Fruit fly (Drosophila melanogaster): ENCODE results near the gene CG7394.

dm6 chr3L:11574563-11574962 lies 12.8 kb downstream of the CG7394 start, which contains the start of gene CG33490:
- TF ChIP-seq CG32121 (GFP tag; IDR thresholded peaks at IDR 0.05) (no peak), CG14655 (GFP tag; optimal IDR thresholded peaks at IDR 0.05) (no peak), gl (tag; optimal IDR thresholded peaks at IDR 0.05) (no peak), CG17806 (tag; optimal IDR thresholded peaks at IDR 0.05) (no peak), Ets98B (GFP tag; IDR thresholded peaks at IDR 0.05) (no peak), CG8301 (tag; optimal IDR thresholded peaks at IDR 0.05) (no peak), CG12605 (GFP tag; IDR thresholded peaks at IDR 0.05) (no peak)
